Worm (Caenorhabditis elegans): ENCODE data around the gene rnh-1.2.

DNA sequence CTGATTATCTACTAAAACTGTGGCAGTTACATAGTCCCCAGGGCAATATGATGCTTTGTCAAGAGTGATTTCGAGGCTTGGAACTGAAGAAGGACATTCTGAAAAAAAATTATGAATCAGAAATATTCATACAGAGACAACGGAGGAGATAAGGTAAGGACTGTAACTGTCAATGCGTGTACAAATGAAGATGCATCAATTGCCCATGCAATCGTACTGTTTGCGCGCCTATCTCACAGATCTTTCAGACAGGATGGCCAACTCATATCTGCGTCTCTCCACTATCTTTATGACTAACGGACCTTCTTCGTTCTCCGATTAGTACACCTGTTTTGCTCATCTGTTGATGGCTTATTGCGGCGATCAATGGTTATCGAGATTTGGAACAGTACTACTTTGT lies 1.5 kb downstream of the rnh-1.2 start, which contains the start of gene ZK938.11:
- TF ChIP-seq nhr-11 (tag; optimal IDR thresholded peaks at IDR 0.05) (no peak), unc-62 (GFP tag; optimal IDR thresholded peaks at IDR 0.05) (no peak), fkh-10 (GFP tag; optimal IDR thresholded peaks at IDR 0.05) (no peak), lin-39 (tag; optimal IDR thresholded peaks at IDR 0.05) (no peak), efl-1 (optimal IDR thresholded peaks at IDR 0.05) (no peak), efl-1 (GFP tag; optimal IDR thresholded peaks at IDR 0.05 in 1 of 2) (no peak), ceh-82 (tag; optimal IDR thresholded peaks at IDR 0.05) (no peak), pqm-1 (tag; optimal IDR thresholded peaks at IDR 0.05) (no peak), C04F5.9 (tag; optimal IDR thresholded peaks at IDR 0.05) (no peak), fkh-8 (tag; optimal IDR thresholded peaks at IDR 0.05) (no peak), C16A3.4 (tag; optimal IDR thresholded peaks at IDR 0.05) (no peak), pag-3 (tag; optimal IDR thresholded peaks at IDR 0.05; ENCODE audit: borderline replicate concordance, insufficient read depth) (no peak)
